Fruit fly (Drosophila melanogaster): ENCODE measurements around the gene GAPsec.

DNA sequence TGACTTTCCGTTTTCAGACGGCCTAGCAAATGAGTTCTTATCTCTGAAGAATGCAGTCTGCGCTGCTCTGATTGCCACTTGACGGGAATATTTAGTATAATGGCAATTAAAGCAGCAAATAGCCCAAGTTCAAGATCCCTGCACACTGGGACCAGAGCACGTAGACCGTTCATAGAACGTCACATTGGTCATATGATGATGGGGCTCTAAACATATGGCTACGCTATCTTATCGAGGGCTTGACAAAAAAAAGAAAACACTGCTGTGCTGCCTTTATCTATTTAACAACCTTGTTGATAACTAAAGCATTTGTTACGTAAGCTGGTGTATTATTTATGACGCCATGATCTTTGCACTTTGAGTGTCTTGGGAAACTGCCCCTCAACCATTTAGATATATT lies 42.9 kb downstream of the GAPsec start:
- no peak for TF ChIP-seq CTCF (optimal IDR thresholded peaks at IDR 0.05)
- no peak for TF ChIP-seq CG8478 (optimal IDR thresholded peaks at IDR 0.05)

Data from S2 (cell line).